Fruit fly (Drosophila melanogaster) whole organism, pupa: ENCODE measurements around the gene Ugt302C1.

Experiments used
- CG10348 ChIP-seq: fragments of 200-800 bp; sonication (Bioruptor generic); IDR thresholded peaks from 2 replicates; pipeline ENCODE4 v1.3.6; 2022; ENCODE audit warnings: missing biosample characterization, missing genetic modification characterization
- CG12605 ChIP-seq: fragments of 200-800 bp; sonication (Bioruptor generic); IDR thresholded peaks from 2 replicates; pipeline ENCODE4 v1.3.6; 2022; ENCODE audit warnings: missing biosample characterization, missing genetic modification characterization
- CG13204 ChIP-seq: fragments of 200-800 bp; sonication (Bioruptor generic); optimal IDR thresholded peaks from 2 replicates; lab custom pipeline; 2018; ENCODE audit warnings: missing biosample characterization, mild to moderate bottlenecking, missing genetic modification characterization, moderate library complexity
- CG14655 ChIP-seq: fragments of 200-800 bp; sonication (Bioruptor generic); optimal IDR thresholded peaks from 3 replicates; lab custom pipeline; 2017; ENCODE audit warnings: mild to moderate bottlenecking, missing biosample characterization, missing genetic modification reagents, missing genetic modification characterization
- CG15710 ChIP-seq: fragments of 200-800 bp; sonication (Bioruptor generic); optimal IDR thresholded peaks from 2 replicates; lab custom pipeline; 2018; ENCODE audit warnings: missing biosample characterization, mild to moderate bottlenecking, missing genetic modification characterization, moderate library complexity
- CG17806 ChIP-seq: fragments of 200-800 bp; sonication (Bioruptor generic); optimal IDR thresholded peaks from 2 replicates; lab custom pipeline; 2018; ENCODE audit warnings: missing biosample characterization, mild to moderate bottlenecking, missing genetic modification characterization, moderate library complexity
- CG32121 ChIP-seq: fragments of 200-800 bp; sonication (Bioruptor generic); IDR thresholded peaks from 2 replicates; pipeline ENCODE4 v1.3.6; 2022; ENCODE audit warnings: missing biosample characterization, missing genetic modification characterization
- CG34367 ChIP-seq: fragments of 200-800 bp; sonication (Bioruptor generic); optimal IDR thresholded peaks from 2 replicates; lab custom pipeline; 2018; ENCODE audit warnings: missing biosample characterization, mild to moderate bottlenecking, missing genetic modification characterization
- CG4496 ChIP-seq: fragments of 200-800 bp; sonication (Bioruptor generic); IDR thresholded peaks from 3 replicates; pipeline ENCODE4 v1.3.6; 2022; ENCODE audit warnings: missing biosample characterization, missing genetic modification characterization
- CG8159 ChIP-seq: fragments of 200-800 bp; sonication (Bioruptor generic); optimal IDR thresholded peaks from 3 replicates; lab custom pipeline; 2018; ENCODE audit warnings: missing biosample characterization, mild to moderate bottlenecking, missing genetic modification characterization, moderate library complexity
- CG8301 ChIP-seq: fragments of 200-800 bp; sonication (Bioruptor generic); optimal IDR thresholded peaks from 2 replicates; lab custom pipeline; 2018; ENCODE audit warnings: missing biosample characterization, mild to moderate bottlenecking, missing genetic modification characterization
- CG9948 ChIP-seq: fragments of 200-800 bp; sonication (Bioruptor generic); optimal IDR thresholded peaks from 2 replicates; lab custom pipeline; 2018; ENCODE audit warnings: missing biosample characterization, mild to moderate bottlenecking, missing genetic modification characterization, moderate library complexity
- D1 ChIP-seq: fragments of 200-800 bp; sonication (Bioruptor generic); optimal IDR thresholded peaks from 2 replicates; lab custom pipeline; 2018; ENCODE audit warnings: missing biosample characterization, mild to moderate bottlenecking, missing genetic modification characterization, moderate library complexity
- EcR ChIP-seq: fragments of 200-800 bp; sonication (Bioruptor generic); optimal IDR thresholded peaks from 3 replicates; lab custom pipeline; 2019; ENCODE audit warnings: missing biosample characterization, missing genetic modification characterization, mild to moderate bottlenecking, moderate library complexity, missing genetic modification reagents
- Ets98B ChIP-seq: fragments of 200-800 bp; sonication (Bioruptor generic); IDR thresholded peaks from 2 replicates; pipeline ENCODE4 v1.3.6; 2022; ENCODE audit warnings: missing biosample characterization, missing genetic modification characterization
- Pif1A ChIP-seq: fragments of 200-800 bp; sonication (Bioruptor generic); optimal IDR thresholded peaks from 3 replicates; lab custom pipeline; 2016; ENCODE audit warnings: missing biosample characterization, missing genetic modification characterization
- Pif1B ChIP-seq: fragments of 200-800 bp; sonication (Bioruptor generic); optimal IDR thresholded peaks from 3 replicates; lab custom pipeline; 2016; ENCODE audit warnings: missing biosample characterization, missing genetic modification characterization
- Snoo ChIP-seq: fragments of 200-800 bp; sonication (Bioruptor generic); optimal IDR thresholded peaks from 3 replicates; lab custom pipeline; 2017; ENCODE audit warnings: missing biosample characterization, mild to moderate bottlenecking, missing genetic modification characterization, inconsistent platforms
- fd96Ca ChIP-seq: fragments of 200-800 bp; sonication (Bioruptor generic); IDR thresholded peaks from 3 replicates; pipeline ENCODE4 v1.3.6; 2022; ENCODE audit warnings: missing biosample characterization, missing genetic modification characterization
- gl ChIP-seq: fragments of 200-800 bp; sonication (Bioruptor generic); optimal IDR thresholded peaks from 2 replicates; lab custom pipeline; 2018; ENCODE audit warnings: missing biosample characterization, mild to moderate bottlenecking, missing genetic modification characterization
- rn ChIP-seq: fragments of 200-800 bp; sonication (Bioruptor generic); IDR thresholded peaks from 2 replicates; pipeline ENCODE4 v1.3.6; 2022; ENCODE audit warnings: missing biosample characterization, missing genetic modification characterization

The Ugt302C1 gene

DNA sequence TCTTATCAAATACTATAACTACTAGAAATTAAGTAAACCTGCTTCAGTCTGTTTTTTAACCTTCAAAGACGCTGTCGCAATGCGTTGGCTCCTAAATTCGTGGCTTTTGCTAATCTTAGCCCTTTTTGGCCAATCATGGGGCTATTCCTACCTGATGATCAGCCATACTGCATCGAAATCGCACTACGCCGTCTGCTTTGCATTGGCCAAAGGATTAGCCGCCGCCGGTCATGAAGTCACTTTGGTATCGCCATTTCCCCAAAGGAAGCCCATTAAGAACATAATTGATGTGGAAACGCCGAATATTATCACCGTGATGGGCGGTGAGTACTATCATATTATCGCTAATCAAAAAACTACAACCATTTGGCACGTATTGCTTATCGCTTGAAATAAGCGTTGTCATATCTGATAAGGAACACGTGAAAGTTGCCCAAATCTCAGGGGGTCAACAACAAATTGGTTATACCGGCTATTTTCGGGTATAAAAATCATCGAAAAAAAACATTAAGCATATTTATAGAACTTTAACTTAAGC, 2.3 kb upstream of the Ugt302C1 start, which contains the start of gene Ugt302E1:
TSS of gene Ugt302E1 (plus strand) at position 51 of the 538 bp plus-strand sequence.
- TF ChIP-seq Pif1A: no peak
- no peak for TF ChIP-seq CG10348 (GFP tag; lab: Robert Waterston, UW)
- TF ChIP-seq EcR (GFP tag; lab: Kevin White, UChicago): no peak
- no peak for TF ChIP-seq CG8159 (tag; lab: Kevin White, UChicago)
- no peak for TF ChIP-seq CG4496 (GFP tag; lab: Robert Waterston, UW)
- no peak for TF ChIP-seq Pif1B (GFP tag; lab: Kevin White, UChicago)
- TF ChIP-seq, all 21 proteins: peak for 0

- no peak for TF ChIP-seq Ets98B (GFP tag; lab: Robert Waterston, UW)
- no peak for TF ChIP-seq CG9948
Measured at dm6 chr3R:11160907-11161306, 4.0 kb downstream of the Ugt302C1 start, which contains the start of gene CG4757. CG4757 (plus strand) TSS chr3R:11161207.

dm6 chr3R:11165974-11166373, 9.1 kb downstream of the Ugt302C1 start, which contains the start of gene Ugt35E1:
Ugt35E1 (minus strand) TSS chr3R:11166074.
- TF ChIP-seq CG34367 (no peak), CG17806 (tag; lab: Kevin White, UChicago) (no peak), fd96Ca (GFP tag; lab: Robert Waterston, UW) (no peak), gl (tag; lab: Kevin White, UChicago) (no peak), CG10348 (GFP tag; lab: Robert Waterston, UW) (no peak), CG9948 (no peak), CG4496 (GFP tag; lab: Robert Waterston, UW) (no peak), CG14655 (no peak), CG8301 (no peak), CG13204 (no peak), D1 (tag; lab: Kevin White, UChicago) (no peak), EcR (GFP tag; lab: Kevin White, UChicago) (no peak), CG8159 (tag; lab: Kevin White, UChicago) (no peak), Pif1B (GFP tag; lab: Kevin White, UChicago) (no peak), Pif1A (no peak), Ets98B (GFP tag; lab: Robert Waterston, UW) (no peak), CG12605 (GFP tag; lab: Robert Waterston, UW) (no peak), Snoo (tag; lab: Kevin White, UChicago) (no peak)

- no peak for TF ChIP-seq Snoo (tag; lab: Kevin White, UChicago)
- TF ChIP-seq fd96Ca (GFP tag; lab: Robert Waterston, UW): no peak
- TF ChIP-seq CG15710 (tag; lab: Kevin White, UChicago): no peak
- TF ChIP-seq CG34367: no peak
- TF ChIP-seq CG9948: no peak
- no peak for TF ChIP-seq Pif1A
- no peak for TF ChIP-seq rn (GFP tag; lab: Robert Waterston, UW)
- no peak for TF ChIP-seq CG17806 (tag; lab: Kevin White, UChicago)
- no peak for TF ChIP-seq CG8301
- no peak for TF ChIP-seq CG32121
- TF ChIP-seq CG13204: no peak
- no peak for TF ChIP-seq D1 (tag; lab: Kevin White, UChicago)
- TF ChIP-seq Ets98B (GFP tag; lab: Robert Waterston, UW): no peak
Measured at dm6 chr3R:11167931-11168465, 11.1 kb downstream of the Ugt302C1 start, which contains the start of gene Ugt35E2. Ugt35E2 (minus strand) TSS chr3R:11167981.

DNA sequence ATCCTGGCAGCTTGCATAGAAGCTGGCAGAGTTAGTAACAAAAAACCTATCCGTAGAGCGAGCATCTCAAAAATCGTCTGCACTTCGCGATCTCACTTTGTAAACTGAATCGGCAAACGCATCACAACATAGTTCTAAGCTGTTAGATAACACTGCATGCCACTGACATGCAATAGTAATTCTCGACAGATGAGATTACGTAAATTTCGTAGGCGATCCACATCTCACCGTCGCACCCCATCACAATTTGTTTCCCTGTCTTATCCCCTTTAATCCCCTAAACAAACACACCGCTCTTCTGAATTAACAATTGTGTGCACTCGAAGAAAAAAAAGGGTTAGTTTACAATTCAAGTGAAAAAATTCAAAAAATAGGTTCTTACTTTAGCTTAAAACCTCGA, 13.2 kb downstream of the Ugt302C1 start, which contains the start of gene Ugt35B1:
TSS of gene Ugt35B1 (minus strand) at position 101 of the 400 bp plus-strand sequence.
- TF ChIP-seq CG12605 (GFP tag; lab: Robert Waterston, UW): no peak
- no peak for TF ChIP-seq EcR (GFP tag; lab: Kevin White, UChicago)
- TF ChIP-seq Snoo (tag; lab: Kevin White, UChicago): no peak
- TF ChIP-seq CG13204: no peak
- TF ChIP-seq CG17806 (tag; lab: Kevin White, UChicago): no peak
- no peak for TF ChIP-seq CG10348 (GFP tag; lab: Robert Waterston, UW)
- TF ChIP-seq CG4496 (GFP tag; lab: Robert Waterston, UW): no peak
- TF ChIP-seq fd96Ca (GFP tag; lab: Robert Waterston, UW): no peak
- no peak for TF ChIP-seq CG15710 (tag; lab: Kevin White, UChicago)
- TF ChIP-seq CG8159 (tag; lab: Kevin White, UChicago): no peak

DNA sequence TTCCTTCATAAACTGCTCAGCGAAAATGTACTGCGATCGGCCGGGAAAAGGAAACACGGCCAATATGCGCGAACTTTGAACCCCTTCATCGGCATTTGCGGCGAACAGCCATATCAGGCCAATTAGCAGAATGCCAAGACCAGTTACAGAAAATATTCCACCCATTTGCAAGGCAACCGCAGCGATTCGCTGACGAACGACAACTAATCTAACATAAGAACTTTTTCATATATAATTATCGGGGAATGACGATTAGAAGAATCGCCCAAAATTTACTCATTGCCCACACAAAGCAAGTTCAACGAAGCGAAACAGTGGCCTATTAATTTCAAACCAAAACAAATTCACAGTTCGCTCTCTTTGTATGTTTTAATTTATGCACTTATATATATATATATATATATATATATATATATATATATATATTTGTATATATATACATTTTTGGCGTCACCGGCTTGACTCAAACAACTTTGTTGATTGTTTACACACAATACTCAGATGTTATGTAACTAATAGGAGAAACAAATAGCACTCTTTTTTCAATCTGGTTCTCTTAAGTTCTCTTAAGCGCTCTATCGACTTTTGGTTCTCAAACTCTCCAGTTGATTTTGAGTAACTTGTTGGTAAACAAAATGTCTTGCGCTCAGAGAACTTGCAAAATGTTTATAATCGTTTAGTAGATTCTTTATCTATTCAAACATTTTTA, 15.7 kb downstream of the Ugt302C1 start, which contains the start of gene Ugt35A1:
TSS of gene Ugt35A1 (minus strand) at position 205 of the 709 bp plus-strand sequence.
- TF ChIP-seq CG14655 (no peak), Snoo (tag; lab: Kevin White, UChicago) (no peak), CG32121 (no peak), CG8301 (no peak), CG12605 (GFP tag; lab: Robert Waterston, UW) (no peak), CG8159 (tag; lab: Kevin White, UChicago) (no peak), CG10348 (GFP tag; lab: Robert Waterston, UW) (no peak), EcR (GFP tag; lab: Kevin White, UChicago) (no peak), CG13204 (no peak), CG34367 (no peak), gl (tag; lab: Kevin White, UChicago) (no peak), rn (GFP tag; lab: Robert Waterston, UW) (no peak), Pif1B (GFP tag; lab: Kevin White, UChicago) (no peak), D1 (tag; lab: Kevin White, UChicago) (no peak), CG17806 (tag; lab: Kevin White, UChicago) (no peak)
